Fruit fly (Drosophila melanogaster) S2 (cell line): ENCODE results near the gene Neu2.

Source experiments
- CG8478 ChIP-seq: fragments of >200 bp; optimal IDR thresholded peaks from 2 replicates; lab custom pipeline; 2018
- CTCF ChIP-seq, 2 experiments: fragments of >200 bp; optimal IDR thresholded peaks; 2 replicates each; lab custom pipeline; 2018

Gene Neu2

dm6 chr3L:21471895-21472294 lies 18.5 kb downstream of the Neu2 start:
- no peak for TF ChIP-seq CG8478 (lab: Kevin White, UChicago)
- TF ChIP-seq CTCF (optimal IDR thresholded peaks at IDR 0.05; lab: Kevin White, UChicago) = no peak

dm6 chr3L:21465261-21466112 lies 24.9 kb downstream of the Neu2 start:
- no peak for TF ChIP-seq CG8478 (lab: Kevin White, UChicago)
- TF ChIP-seq CTCF (optimal IDR thresholded peaks at IDR 0.05; lab: Kevin White, UChicago) = no peak

dm6 chr3L:21464240-21464639 lies 26.1 kb downstream of the Neu2 start:
- TF ChIP-seq CG8478 (lab: Kevin White, UChicago) = no peak
- TF ChIP-seq CTCF (optimal IDR thresholded peaks at IDR 0.05; lab: Kevin White, UChicago) = no peak

dm6 chr3L:21462860-21463259 lies 27.5 kb downstream of the Neu2 start:
- TF ChIP-seq CTCF (optimal IDR thresholded peaks at IDR 0.05; lab: Kevin White, UChicago) (no peak), CG8478 (lab: Kevin White, UChicago) (no peak)

- no peak for TF ChIP-seq CTCF (optimal IDR thresholded peaks at IDR 0.05; lab: Kevin White, UChicago)
- TF ChIP-seq CG8478 (lab: Kevin White, UChicago) = no peak
Measured at dm6 chr3L:21460149-21460873, 30.1 kb downstream of the Neu2 start.

dm6 chr3L:21458736-21459135 lies 31.6 kb downstream of the Neu2 start:
- TF ChIP-seq CG8478 (lab: Kevin White, UChicago) (no peak), CTCF (optimal IDR thresholded peaks at IDR 0.05; lab: Kevin White, UChicago) (no peak)

dm6 chr3L:21455196-21455595 lies 35.2 kb downstream of the Neu2 start:
- no peak for TF ChIP-seq CG8478 (lab: Kevin White, UChicago)
- no peak for TF ChIP-seq CTCF (optimal IDR thresholded peaks at IDR 0.05; lab: Kevin White, UChicago)

- no peak for TF ChIP-seq CG8478 (lab: Kevin White, UChicago)
- TF ChIP-seq CTCF (optimal IDR thresholded peaks at IDR 0.05; lab: Kevin White, UChicago) = no peak
Measured at dm6 chr3L:21453623-21454022, 36.8 kb downstream of the Neu2 start.

- no peak for TF ChIP-seq CTCF (optimal IDR thresholded peaks at IDR 0.05; lab: Kevin White, UChicago)
- TF ChIP-seq CG8478 (lab: Kevin White, UChicago) = no peak
Measured at dm6 chr3L:21450486-21450885, 39.9 kb downstream of the Neu2 start.

- TF ChIP-seq CG8478 (lab: Kevin White, UChicago) (no peak), CTCF (optimal IDR thresholded peaks at IDR 0.05; lab: Kevin White, UChicago) (no peak)
Measured at dm6 chr3L:21449336-21449735, 41.0 kb downstream of the Neu2 start.

- no peak for TF ChIP-seq CG8478 (lab: Kevin White, UChicago)
- no peak for TF ChIP-seq CTCF (optimal IDR thresholded peaks at IDR 0.05; lab: Kevin White, UChicago)
Measured at dm6 chr3L:21445704-21446103, 44.7 kb downstream of the Neu2 start, which contains the start of gene Syx7. Syx7 (plus strand) TSS chr3L:21445834.

dm6 chr3L:21444719-21445118 lies 45.7 kb downstream of the Neu2 start, which contains the start of gene Alp1:
Alp1 (minus strand) TSS chr3L:21444819.
- TF ChIP-seq CTCF (optimal IDR thresholded peaks at IDR 0.05; lab: Kevin White, UChicago) (no peak), CG8478 (lab: Kevin White, UChicago) (no peak)

- TF ChIP-seq CG8478 (lab: Kevin White, UChicago) (no peak), CTCF (optimal IDR thresholded peaks at IDR 0.05; lab: Kevin White, UChicago) (no peak)
Measured at dm6 chr3L:21441216-21441813, 49.1 kb downstream of the Neu2 start, which contains the start of gene CG5664. CG5664 (minus strand) TSS chr3L:21441363.

- TF ChIP-seq CTCF (optimal IDR thresholded peaks at IDR 0.05; lab: Kevin White, UChicago) (no peak), CG8478 (lab: Kevin White, UChicago) (no peak)
Measured at dm6 chr3L:21436089-21436488, 54.3 kb downstream of the Neu2 start.
